Worm (Caenorhabditis elegans) whole organism, young adult: ENCODE data around the gene zyg-11.

ENCODE experiments used
- ama-1 ChIP-seq, 3 experiments: fragments of 150-350 bp in 1 of 3; sonication (generic microtip) in 2 of 3; optimal IDR thresholded peaks; 2 replicates each; lab custom pipeline; 2014 to 2018; ENCODE audit warnings: missing biosample characterization in 2 of 3, missing genetic modification characterization in 2 of 3, missing genetic modification reagents in 2 of 3
- lin-54 ChIP-seq: fragments of 200-800 bp; sonication (Bioruptor generic); optimal IDR thresholded peaks from 2 replicates; lab custom pipeline; 2018; ENCODE audit warnings: mild to moderate bottlenecking, missing genetic modification characterization, missing compliant biosample characterization
- nfya-1 ChIP-seq: sonication (generic microtip); optimal IDR thresholded peaks from 2 replicates; lab custom pipeline; 2017; ENCODE audit warnings: antibody characterized with exemption, missing compliant biosample characterization, missing genetic modification characterization, borderline replicate concordance; ENCODE audit not compliant: insufficient read depth
- pha-4 ChIP-seq: fragments of 150-350 bp; sonication (generic microtip); optimal IDR thresholded peaks from 2 replicates; lab custom pipeline; 2014; ENCODE audit warnings: missing biosample characterization, missing genetic modification reagents, missing genetic modification characterization
- snpc-4 ChIP-seq, 5 experiments: fragments of 150-350 bp in 1 of 5; sonication (generic microtip) in 4 of 5; optimal IDR thresholded peaks; 2 replicates each; lab custom pipeline; 2014 to 2018; ENCODE audit warnings: missing genetic modification characterization in 5 of 5, missing biosample characterization in 3 of 5, antibody characterized with exemption in 2 of 5, mild to moderate bottlenecking in 2 of 5, missing compliant biosample characterization in 2 of 5, missing genotype in 2 of 5, moderate library complexity in 2 of 5, missing genetic modification reagents in 1 of 5
- ztf-3 ChIP-seq: fragments of 200-800 bp; sonication (Bioruptor generic); optimal IDR thresholded peaks from 2 replicates; lab custom pipeline; 2018; ENCODE audit warnings: mild to moderate bottlenecking, missing genetic modification characterization, missing compliant biosample characterization

DNA sequence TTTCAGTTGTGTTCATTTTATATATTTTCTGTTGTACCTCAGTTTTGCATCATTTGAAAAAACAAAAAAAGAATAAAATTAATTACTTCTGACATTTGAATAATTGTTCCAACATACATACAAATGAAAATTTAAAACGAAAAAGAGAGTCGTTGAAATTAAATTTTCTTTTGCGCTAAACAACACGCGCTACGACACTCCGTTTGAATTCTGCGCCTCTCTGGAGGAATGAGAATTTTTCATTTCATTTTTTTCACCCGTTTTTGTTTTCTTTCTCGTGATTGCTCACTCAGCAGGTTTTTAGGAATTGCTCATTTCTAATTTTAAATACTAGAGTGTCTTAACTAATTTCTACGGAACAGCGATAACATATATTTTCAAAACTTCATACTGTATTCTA, 24.2 kb downstream of the zyg-11 start:
- TF ChIP-seq snpc-4 (GFP tag; optimal IDR thresholded peaks at IDR 0.05; lab: Kevin White, UChicago) = no peak
- no peak for TF ChIP-seq snpc-4 (tag; optimal IDR thresholded peaks at IDR 0.05; lab: Kevin White, UChicago)
- no peak for TF ChIP-seq pha-4 (tag; lab: Kevin White, UChicago)
- TF ChIP-seq ama-1 (optimal IDR thresholded peaks at IDR 0.05; lab: Kevin White, UChicago) = no peak
- TF ChIP-seq ama-1 (GFP tag; optimal IDR thresholded peaks at IDR 0.05; lab: Kevin White, UChicago) = no peak
- TF ChIP-seq lin-54 (GFP tag; lab: Kevin White, UChicago) = no peak
- TF ChIP-seq nfya-1 (tag; lab: Kevin White, UChicago) = no peak
- TF ChIP-seq ztf-3 (GFP tag; lab: Kevin White, UChicago) = no peak
